Worm (Caenorhabditis elegans) whole organism, L4 larva: ENCODE measurements around the gene clec-68.

Experiments
- D1046.2 ChIP-seq: fragments of 200-800 bp; sonication (Bioruptor generic); IDR thresholded peaks from 2 replicates; pipeline ENCODE4 v1.3.6; 2022; ENCODE audit warnings: missing genetic modification characterization, missing compliant biosample characterization
- F26F4.8 ChIP-seq: fragments of 200-800 bp; sonication (Bioruptor generic); conservative IDR thresholded peaks from 2 replicates; pipeline ENCODE4 v1.3.6; 2022; ENCODE audit warnings: missing genetic modification characterization, missing compliant biosample characterization
- F44E2.7 ChIP-seq: fragments of 200-800 bp; sonication (Bioruptor generic); IDR thresholded peaks from 2 replicates; pipeline ENCODE4 v2.1.2; 2022; ENCODE audit warnings: missing genetic modification characterization, missing compliant biosample characterization
- F49E8.2 ChIP-seq: sonication (generic microtip); optimal IDR thresholded peaks from 2 replicates; lab custom pipeline; 2016; ENCODE audit warnings: missing compliant biosample characterization, mild to moderate bottlenecking, missing genetic modification characterization, borderline replicate concordance
- R02D3.7 ChIP-seq: fragments of 150-350 bp; sonication (generic microtip); optimal IDR thresholded peaks from 3 replicates; lab custom pipeline; 2014; ENCODE audit warnings: missing biosample characterization, missing genetic modification characterization
- ZK337.2 ChIP-seq: fragments of 200-800 bp; sonication (Bioruptor generic); IDR thresholded peaks from 2 replicates; pipeline ENCODE4 v1.3.6; 2022; ENCODE audit warnings: missing genetic modification reagents, missing genetic modification characterization, missing compliant biosample characterization
- attf-4 ChIP-seq: sonication (generic microtip); optimal IDR thresholded peaks from 3 replicates; lab custom pipeline; 2017; ENCODE audit warnings: missing biosample characterization, missing genetic modification characterization
- ceh-28 ChIP-seq: fragments of 150-350 bp; optimal IDR thresholded peaks from 2 replicates; lab custom pipeline; 2014; ENCODE audit warnings: missing biosample characterization, missing genetic modification reagents, missing genetic modification characterization
- daf-12 ChIP-seq: fragments of 150-350 bp; optimal IDR thresholded peaks from 2 replicates; lab custom pipeline; 2014; ENCODE audit warnings: missing biosample characterization, missing genetic modification reagents, missing genetic modification characterization
- daf-19 ChIP-seq: fragments of 200-800 bp; sonication (Bioruptor generic); conservative IDR thresholded peaks from 2 replicates; pipeline ENCODE4 v1.3.6; 2022; ENCODE audit warnings: missing genetic modification characterization, missing compliant biosample characterization
- daf-8 ChIP-seq: fragments of 200-800 bp; sonication (Bioruptor generic); IDR thresholded peaks from 2 replicates; pipeline ENCODE4 v1.3.6; 2022; ENCODE audit warnings: missing genetic modification characterization, missing compliant biosample characterization
- dpl-1 ChIP-seq: fragments of 150-350 bp; optimal IDR thresholded peaks from 2 replicates; lab custom pipeline; 2014; ENCODE audit warnings: missing biosample characterization, missing genetic modification reagents, missing genetic modification characterization
- fos-1 ChIP-seq: fragments of 150-350 bp; optimal IDR thresholded peaks from 2 replicates; lab custom pipeline; 2014; ENCODE audit warnings: missing biosample characterization, missing genetic modification characterization
- gei-8 ChIP-seq: fragments of 200-800 bp; sonication (Bioruptor generic); optimal IDR thresholded peaks from 2 replicates; lab custom pipeline; 2018; ENCODE audit warnings: mild to moderate bottlenecking, missing genetic modification characterization, missing compliant biosample characterization
- jun-1 ChIP-seq: fragments of 150-350 bp; optimal IDR thresholded peaks from 2 replicates; lab custom pipeline; 2014; ENCODE audit warnings: missing biosample characterization, missing genetic modification reagents, missing genetic modification characterization
- lim-7 ChIP-seq: fragments of 200-800 bp; sonication (Bioruptor generic); IDR thresholded peaks from 2 replicates; pipeline ENCODE4 v1.3.6; 2022; ENCODE audit warnings: missing genetic modification characterization, missing compliant biosample characterization
- lin-1 ChIP-seq: fragments of 200-800 bp; sonication (Bioruptor generic); IDR thresholded peaks from 2 replicates; pipeline ENCODE4 v1.3.6; 2022; ENCODE audit warnings: missing genetic modification reagents, missing genetic modification characterization, missing compliant biosample characterization
- lin-15B ChIP-seq: fragments of 150-350 bp; sonication (generic microtip); optimal IDR thresholded peaks from 3 replicates; lab custom pipeline; 2014; ENCODE audit warnings: missing biosample characterization, missing genetic modification characterization
- lin-29 ChIP-seq: fragments of 200-800 bp; sonication (Bioruptor generic); IDR thresholded peaks from 2 replicates; pipeline ENCODE4 v1.3.6; 2022; ENCODE audit warnings: missing genetic modification reagents, missing genetic modification characterization, missing compliant biosample characterization
- lin-38 ChIP-seq: fragments of 200-800 bp; sonication (Bioruptor generic); IDR thresholded peaks from 2 replicates; pipeline ENCODE4 v1.3.6; 2022; ENCODE audit warnings: missing genetic modification reagents, missing genetic modification characterization, missing compliant biosample characterization
- lir-3 ChIP-seq: sonication (generic microtip); optimal IDR thresholded peaks from 2 replicates; lab custom pipeline; 2016; ENCODE audit warnings: mild to moderate bottlenecking, missing genetic modification characterization, missing compliant biosample characterization
- lsy-2 ChIP-seq, 2 experiments: fragments of 150-350 bp in 1 of 2; sonication (generic microtip) in 1 of 2; optimal IDR thresholded peaks; 2 replicates each; lab custom pipeline; 2014 to 2017; ENCODE audit warnings: missing biosample characterization in 2 of 2, missing genetic modification characterization in 2 of 2
- mdt-29 ChIP-seq: fragments of 200-800 bp; sonication (Bioruptor generic); IDR thresholded peaks from 2 replicates; pipeline ENCODE4 v1.3.6; 2022; ENCODE audit warnings: missing genetic modification reagents, missing genetic modification characterization, missing compliant biosample characterization
- nhr-11 ChIP-seq: fragments of 150-350 bp; optimal IDR thresholded peaks from 2 replicates; lab custom pipeline; 2014; ENCODE audit warnings: missing biosample characterization, missing genetic modification characterization
- nhr-111 ChIP-seq: fragments of 200-800 bp; sonication (Bioruptor generic); optimal IDR thresholded peaks from 2 replicates; lab custom pipeline; 2018; ENCODE audit warnings: mild to moderate bottlenecking, missing genetic modification characterization, missing compliant biosample characterization
- nhr-28 ChIP-seq: fragments of 150-350 bp; optimal IDR thresholded peaks from 2 replicates; lab custom pipeline; 2014; ENCODE audit warnings: missing biosample characterization, missing genetic modification characterization
- nhr-41 ChIP-seq: fragments of 200-800 bp; sonication (Bioruptor generic); IDR thresholded peaks from 2 replicates; pipeline ENCODE4 v1.3.6; 2022; ENCODE audit warnings: missing genetic modification reagents, missing genetic modification characterization, missing compliant biosample characterization
- nhr-77 ChIP-seq: fragments of 150-350 bp; optimal IDR thresholded peaks from 2 replicates; lab custom pipeline; 2014; ENCODE audit warnings: missing biosample characterization, missing genetic modification characterization
- pqm-1 ChIP-seq: sonication (generic microtip); optimal IDR thresholded peaks from 2 replicates; lab custom pipeline; 2017; ENCODE audit warnings: missing biosample characterization, missing genetic modification characterization
- saeg-2 ChIP-seq: fragments of 200-800 bp; sonication (Bioruptor generic); IDR thresholded peaks from 2 replicates; pipeline ENCODE4 v1.3.6; 2022; ENCODE audit warnings: missing genetic modification reagents, missing genetic modification characterization, missing compliant biosample characterization
- snpc-1.2 ChIP-seq: fragments of 200-800 bp; sonication (Bioruptor generic); IDR thresholded peaks from 2 replicates; pipeline ENCODE4 v1.3.6; 2022; ENCODE audit warnings: missing genetic modification reagents, missing genetic modification characterization, missing compliant biosample characterization
- snpc-4 ChIP-seq: fragments of 150-350 bp; optimal IDR thresholded peaks from 2 replicates; lab custom pipeline; 2014; ENCODE audit warnings: missing biosample characterization, missing genetic modification characterization
- spr-1 ChIP-seq: sonication (generic microtip); optimal IDR thresholded peaks from 2 replicates; lab custom pipeline; 2016; ENCODE audit warnings: mild to moderate bottlenecking, missing genetic modification characterization, missing compliant biosample characterization
- tra-1 ChIP-seq: fragments of 200-800 bp; sonication (Bioruptor generic); IDR thresholded peaks from 2 replicates; pipeline ENCODE4 v1.3.6; 2022; ENCODE audit warnings: missing genetic modification reagents, missing genetic modification characterization, missing compliant biosample characterization
- unc-39 ChIP-seq: sonication (generic microtip); optimal IDR thresholded peaks from 2 replicates; lab custom pipeline; 2017; ENCODE audit warnings: missing biosample characterization, missing genetic modification characterization

The clec-68 gene

DNA sequence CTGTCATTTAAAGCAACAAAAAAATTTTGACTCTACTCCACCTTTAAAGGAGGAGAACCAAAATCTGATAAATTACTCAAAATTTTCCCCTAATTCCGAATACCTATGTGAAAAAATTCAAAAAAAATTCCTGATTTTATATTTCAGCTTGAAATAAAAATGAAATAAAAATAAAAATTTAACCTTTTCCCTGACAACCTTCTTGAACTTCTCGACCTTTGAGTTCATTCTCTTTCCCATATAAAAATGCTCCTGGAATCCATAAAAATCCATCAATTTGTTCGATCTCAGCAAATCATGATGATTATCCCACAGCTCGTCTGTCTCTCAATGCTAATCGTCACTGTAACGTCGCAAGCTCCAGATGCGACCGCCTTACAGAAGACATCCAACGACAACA is 23.3 kb upstream of the clec-68 start, which contains the start of gene F56D6.6:
Gene F56D6.6 (plus strand): TSS at position 301 of the 400 bp plus-strand sequence.
- TF ChIP-seq jun-1 (no peak), snpc-1.2 (GFP tag; lab: Robert Waterston, UW) (no peak), ZK337.2 (GFP tag; lab: Robert Waterston, UW) (no peak)
- TF ChIP-seq, all 104 proteins: peak for 0

DNA sequence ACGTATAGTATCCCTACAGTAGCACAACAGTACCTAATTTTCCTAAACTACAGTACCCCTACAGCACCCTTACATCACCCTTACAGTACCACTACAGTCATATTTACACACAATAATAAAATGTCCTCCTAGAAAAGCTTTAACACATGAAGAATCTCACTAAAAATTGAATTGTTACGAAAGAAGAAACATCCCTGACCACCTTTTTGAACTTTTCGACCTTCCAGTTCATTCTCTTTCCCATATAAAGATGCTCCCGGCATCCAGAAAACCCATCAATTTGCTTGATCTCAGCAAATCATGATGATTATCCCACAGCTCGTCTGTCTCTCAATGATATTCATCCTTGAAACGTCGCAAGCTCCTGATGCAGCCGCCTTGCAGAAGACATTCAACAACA is 21.6 kb upstream of the clec-68 start, which contains the start of gene F56D6.21:
Gene F56D6.21 (plus strand): TSS at position 301 of the 400 bp plus-strand sequence.
- TF ChIP-seq lin-38 (GFP tag; lab: Robert Waterston, UW) (no peak), D1046.2 (GFP tag; lab: Robert Waterston, UW) (no peak), daf-12 (tag; lab: Kevin White, UChicago) (no peak), snpc-4 (tag; lab: Kevin White, UChicago) (no peak), unc-39 (tag; lab: Kevin White, UChicago) (no peak), R02D3.7 (tag; lab: Kevin White, UChicago) (no peak), lin-15B (tag; lab: Kevin White, UChicago) (no peak), nhr-41 (GFP tag; lab: Robert Waterston, UW) (no peak), lin-1 (no peak), nhr-28 (no peak)
- TF ChIP-seq, all 104 proteins: peak for 0

DNA sequence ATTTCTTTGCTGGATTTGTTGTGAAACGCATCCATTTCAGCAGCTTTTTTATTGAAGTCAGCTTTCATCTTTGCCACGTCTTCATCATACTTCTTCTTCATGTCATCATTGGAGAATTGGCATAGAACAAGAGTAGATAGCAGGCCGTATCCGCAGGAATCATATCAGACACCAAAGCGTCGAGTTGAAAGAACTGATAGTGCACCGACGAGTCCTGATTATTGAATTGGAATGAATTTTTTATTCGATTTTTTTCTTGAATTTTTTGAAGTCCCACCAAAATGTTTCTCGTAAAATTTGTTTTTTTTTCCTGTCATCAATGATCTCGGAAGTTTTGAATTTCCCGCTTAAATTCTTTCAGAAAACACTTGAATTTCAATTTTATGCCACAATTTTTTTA is 19.8 kb upstream of the clec-68 start, which contains the start of gene F56D6.11:
Gene F56D6.11 (minus strand): TSS at position 101 of the 400 bp plus-strand sequence.
- no peak for TF ChIP-seq nhr-77 (tag; lab: Kevin White, UChicago)
- TF ChIP-seq F49E8.2 (tag; lab: Kevin White, UChicago) = no peak
- no peak for TF ChIP-seq F26F4.8 (GFP tag; lab: Robert Waterston, UW)
- TF ChIP-seq mdt-29 (GFP tag; lab: Robert Waterston, UW) = no peak
- no peak for TF ChIP-seq daf-8 (GFP tag; lab: Robert Waterston, UW)
- TF ChIP-seq jun-1 = no peak
- TF ChIP-seq nhr-41 (GFP tag; lab: Robert Waterston, UW) = no peak
- no peak for TF ChIP-seq F44E2.7
- TF ChIP-seq lin-29 (GFP tag; lab: Robert Waterston, UW) = no peak
- TF ChIP-seq lim-7 (GFP tag; lab: Robert Waterston, UW) = no peak
- no peak for TF ChIP-seq tra-1 (GFP tag; lab: Robert Waterston, UW)
- no peak for TF ChIP-seq lin-15B (tag; lab: Kevin White, UChicago)
- TF ChIP-seq nhr-111 = no peak
- no peak for TF ChIP-seq snpc-4 (tag; lab: Kevin White, UChicago)
- TF ChIP-seq dpl-1 (GFP tag; lab: Kevin White, UChicago) = no peak
- TF ChIP-seq lsy-2 (tag; optimal IDR thresholded peaks at IDR 0.05; lab: Kevin White, UChicago) = no peak
- TF ChIP-seq gei-8 (GFP tag; lab: Kevin White, UChicago) = no peak

- TF ChIP-seq nhr-111 (no peak), pqm-1 (no peak), lir-3 (tag; lab: Kevin White, UChicago) (no peak), snpc-4 (tag; lab: Kevin White, UChicago) (no peak), spr-1 (no peak), ceh-28 (tag; lab: Kevin White, UChicago) (no peak), daf-19 (GFP tag; lab: Robert Waterston, UW) (no peak), nhr-11 (tag; lab: Kevin White, UChicago) (no peak), fos-1 (tag; lab: Kevin White, UChicago) (no peak), F49E8.2 (tag; lab: Kevin White, UChicago) (no peak), lin-1 (no peak), attf-4 (tag; lab: Kevin White, UChicago) (no peak), saeg-2 (GFP tag; lab: Robert Waterston, UW) (no peak)
- TF ChIP-seq, all 104 proteins: peak for 0
Observed at ce11 chrIV:3907506-3908188, 18.6 kb upstream of the clec-68 start, which contains the start of the genes F56D6.22 and F56D6.12. F56D6.22 (minus strand) TSS chrIV:3907606. F56D6.12 (plus strand) TSS chrIV:3908138.
